Worm (Caenorhabditis elegans): ENCODE data around the gene F44E7.3.
A peak's percentile ranks its signal among the peaks of the same experiment; 100 is the strongest.

The F44E7.3 gene

ce11 chrV:5819903-5820302 lies 48.2 kb downstream of the F44E7.3 start:
- TF ChIP-seq mdl-1 (tag; optimal IDR thresholded peaks at IDR 0.05) (no peak), Y55F3AM.14 (GFP tag; optimal IDR thresholded peaks at IDR 0.05) (no peak), ztf-4 (tag; optimal IDR thresholded peaks at IDR 0.05) (no peak), sma-9 (GFP tag; optimal IDR thresholded peaks at IDR 0.05) (peak; percentile 54), sma-9 (tag; optimal IDR thresholded peaks at IDR 0.05) (no peak)

- TF ChIP-seq zag-1 (tag; optimal IDR thresholded peaks at IDR 0.05), result no peak
- no peak for TF ChIP-seq lin-39 (tag; optimal IDR thresholded peaks at IDR 0.05)
- peak; percentile 90 for TF ChIP-seq sma-3 (GFP tag; optimal IDR thresholded peaks at IDR 0.05)
- TF ChIP-seq nhr-77 (tag; optimal IDR thresholded peaks at IDR 0.05), result no peak
- peak; percentile 15 for TF ChIP-seq nhr-129 (tag; optimal IDR thresholded peaks at IDR 0.05)
- TF ChIP-seq blmp-1 (tag; optimal IDR thresholded peaks at IDR 0.05; ENCODE audit: insufficient read depth), result no peak
- no peak for TF ChIP-seq C34F6.9 (tag; optimal IDR thresholded peaks at IDR 0.05)
- TF ChIP-seq nhr-25 (tag; optimal IDR thresholded peaks at IDR 0.05), result no peak
- peak; percentile 69 for TF ChIP-seq sma-9 (GFP tag; optimal IDR thresholded peaks at IDR 0.05)
- no peak for TF ChIP-seq sma-9 (tag; optimal IDR thresholded peaks at IDR 0.05)
- TF ChIP-seq lsy-2 (tag; optimal IDR thresholded peaks at IDR 0.05), result no peak
Observed at ce11 chrV:5820401-5820800, 48.7 kb downstream of the F44E7.3 start.

- peak; percentile 54 for TF ChIP-seq nhr-25 (tag; optimal IDR thresholded peaks at IDR 0.05)
- TF ChIP-seq fos-1 (tag; optimal IDR thresholded peaks at IDR 0.05), result peak; percentile 87
- TF ChIP-seq egl-27 (tag; optimal IDR thresholded peaks at IDR 0.05), result no peak
- no peak for TF ChIP-seq unc-62 (GFP tag; optimal IDR thresholded peaks at IDR 0.05)
- peak; percentile 29 for TF ChIP-seq crh-2 (tag; optimal IDR thresholded peaks at IDR 0.05)
- TF ChIP-seq sma-9 (GFP tag; optimal IDR thresholded peaks at IDR 0.05), result peak; percentile 79
- no peak for TF ChIP-seq sma-9 (tag; optimal IDR thresholded peaks at IDR 0.05)
- peak; percentile 72 for TF ChIP-seq sma-3 (GFP tag; optimal IDR thresholded peaks at IDR 0.05)
- peak; percentile 47 for TF ChIP-seq blmp-1 (tag; optimal IDR thresholded peaks at IDR 0.05; ENCODE audit: insufficient read depth)
Observed at ce11 chrV:5821451-5822143, 49.9 kb downstream of the F44E7.3 start.

Data from whole organism, L2 larva.